Worm (Caenorhabditis elegans): ENCODE data around the gene srh-75.
A peak's percentile ranks its signal among the peaks of the same experiment; 100 is the strongest.

Gene srh-75

DNA sequence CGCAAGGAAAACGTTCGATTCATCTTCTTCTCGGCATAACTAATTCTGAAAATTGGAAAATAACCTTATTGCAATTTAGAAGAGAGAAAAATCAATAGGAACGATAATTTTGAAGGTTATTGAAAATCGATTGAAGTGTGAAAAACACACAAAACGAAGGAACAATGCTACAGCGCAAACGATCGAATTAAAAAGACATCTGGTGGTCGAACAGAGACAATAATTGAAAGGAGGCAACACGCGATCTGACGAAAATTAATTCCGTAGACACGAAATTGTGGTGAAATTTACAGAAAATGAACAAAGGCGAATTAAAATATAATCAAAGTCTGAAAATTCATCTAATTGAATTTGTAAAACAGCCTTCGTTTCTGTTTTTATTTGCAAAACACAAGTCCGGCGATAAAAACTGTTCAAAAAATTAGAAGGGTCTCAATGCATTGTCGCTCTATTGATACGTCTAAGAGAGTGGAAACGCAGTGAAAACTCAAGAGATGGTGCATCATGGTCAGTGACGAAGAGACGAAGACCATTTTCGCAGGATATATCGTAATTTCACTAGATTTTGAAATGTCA is 17.5 kb downstream of the srh-75 start, which contains the start of gene pak-2 (continued):
- TF ChIP-seq hlh-12 (tag; optimal IDR thresholded peaks at IDR 0.05) = no peak
- TF ChIP-seq atf-7 (tag; optimal IDR thresholded peaks at IDR 0.05) = no peak
- TF ChIP-seq akir-1 (GFP tag; optimal IDR thresholded peaks at IDR 0.05) = peak; percentile 64
- TF ChIP-seq dpff-1 (tag; optimal IDR thresholded peaks at IDR 0.05) = no peak
- TF ChIP-seq B0019.2 (GFP tag; conservative IDR thresholded peaks at IDR 0.05) = no peak
- peak; percentile 88 for TF ChIP-seq mcd-1 (GFP tag; IDR thresholded peaks at IDR 0.05)
- TF ChIP-seq bed-1 (GFP tag; IDR thresholded peaks at IDR 0.05) = no peak
- no peak for TF ChIP-seq F52B5.7 (tag; optimal IDR thresholded peaks at IDR 0.05)
- peak; percentile 96 for TF ChIP-seq ceh-100 (GFP tag; IDR thresholded peaks at IDR 0.05)

- TF ChIP-seq ztf-25 (GFP tag; IDR thresholded peaks at IDR 0.05) (no peak), egl-44 (GFP tag; IDR thresholded peaks at IDR 0.05) (no peak), tlf-1 (GFP tag; optimal IDR thresholded peaks at IDR 0.05) (no peak), him-1 (tag; optimal IDR thresholded peaks at IDR 0.05) (no peak), atf-7 (tag; optimal IDR thresholded peaks at IDR 0.05) (no peak), F49E8.2 (tag; optimal IDR thresholded peaks at IDR 0.05; ENCODE audit: insufficient read depth) (no peak), K11D2.4 (GFP tag; IDR thresholded peaks at IDR 0.05) (no peak)
Observed at ce11 chrV:11034748-11035147, 22.2 kb downstream of the srh-75 start, which contains the start of gene pptr-2. TSS of gene pptr-2 (minus strand) at chrV:11034931.

DNA sequence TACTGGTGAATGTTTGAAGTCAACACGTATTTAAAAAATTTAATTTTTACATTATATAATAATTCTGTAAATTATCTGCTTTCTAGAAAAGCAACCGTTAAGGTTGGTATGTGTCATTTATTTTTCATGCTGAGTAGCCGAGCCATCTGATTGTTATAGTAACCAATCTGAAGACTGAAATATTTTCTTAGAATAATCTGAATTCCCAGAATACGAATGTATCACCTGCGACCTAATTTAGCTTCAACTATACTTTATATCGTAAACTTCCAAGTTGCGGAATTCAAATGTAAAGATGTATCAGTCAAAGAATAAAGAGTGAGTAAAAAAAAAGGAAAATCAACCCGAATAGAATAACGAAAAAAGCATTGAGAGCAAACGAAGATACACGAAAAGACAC is 23.7 kb downstream of the srh-75 start:
- TF ChIP-seq B0261.1 (tag; optimal IDR thresholded peaks at IDR 0.05) (no peak), ekl-4 (GFP tag; IDR thresholded peaks at IDR 0.05) (no peak), F39B2.1 (GFP tag; IDR thresholded peaks at IDR 0.05) (no peak), lsl-1 (GFP tag; optimal IDR thresholded peaks at IDR 0.05) (no peak), attf-6 (GFP tag; IDR thresholded peaks at IDR 0.05) (no peak), hrde-1 (tag; optimal IDR thresholded peaks at IDR 0.05; ENCODE audit: borderline replicate concordance) (no peak), mes-4 (tag; optimal IDR thresholded peaks at IDR 0.05) (no peak), hlh-12 (tag; optimal IDR thresholded peaks at IDR 0.05) (no peak), nhr-179 (tag; optimal IDR thresholded peaks at IDR 0.05) (no peak), chd-7 (tag; optimal IDR thresholded peaks at IDR 0.05) (no peak), lsy-27 (tag; optimal IDR thresholded peaks at IDR 0.05; ENCODE audit: borderline replicate concordance, insufficient read depth) (no peak), B0336.3 (GFP tag; IDR thresholded peaks at IDR 0.05) (no peak), F23B12.7 (tag; optimal IDR thresholded peaks at IDR 0.05; ENCODE audit: insufficient read depth) (no peak), hmg-1.2 (GFP tag; IDR thresholded peaks at IDR 0.05) (no peak), ZK185.1 (tag; optimal IDR thresholded peaks at IDR 0.05; ENCODE audit: poor library complexity, severe bottlenecking) (no peak), let-607 (tag; optimal IDR thresholded peaks at IDR 0.05) (no peak), B0019.2 (GFP tag; conservative IDR thresholded peaks at IDR 0.05) (no peak)

DNA sequence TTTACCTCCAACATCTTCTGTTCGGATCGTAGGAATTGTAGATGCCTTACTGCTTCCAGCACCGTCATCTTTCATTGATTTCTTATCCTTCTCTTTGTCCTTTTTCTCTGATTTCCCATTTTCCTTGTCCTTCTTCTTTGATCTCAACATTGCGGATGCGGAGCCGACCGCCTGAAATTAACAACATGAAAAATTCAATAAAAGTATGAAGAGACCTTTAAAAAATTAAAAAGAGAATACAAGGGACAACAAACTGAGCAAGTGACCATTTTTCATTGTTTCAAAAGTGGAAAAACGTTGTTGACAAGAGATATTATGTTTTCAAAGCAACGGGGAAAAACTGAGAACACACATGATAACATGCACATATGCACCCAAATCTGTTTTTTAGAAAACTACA is 26.3 kb downstream of the srh-75 start:
- TF ChIP-seq repo-1 (tag; optimal IDR thresholded peaks at IDR 0.05) (no peak), F52B5.7 (tag; optimal IDR thresholded peaks at IDR 0.05) (no peak), nfya-2 (GFP tag; IDR thresholded peaks at IDR 0.05) (no peak), F55B11.4 (tag; optimal IDR thresholded peaks at IDR 0.05; ENCODE audit: borderline replicate concordance, insufficient read depth) (no peak), cebp-1 (GFP tag; IDR thresholded peaks at IDR 0.05) (no peak), cebp-1 (tag; optimal IDR thresholded peaks at IDR 0.05) (no peak), dox-1 (GFP tag; IDR thresholded peaks at IDR 0.05) (no peak), nhr-27 (tag; optimal IDR thresholded peaks at IDR 0.05) (no peak), unc-130 (GFP tag; optimal IDR thresholded peaks at IDR 0.05) (no peak), snpc-1.3 (tag; optimal IDR thresholded peaks at IDR 0.05; ENCODE audit: insufficient read depth) (no peak), ztf-28 (GFP tag; IDR thresholded peaks at IDR 0.05) (no peak), ztf-6 (GFP tag; IDR thresholded peaks at IDR 0.05) (no peak), nfya-1 (tag; optimal IDR thresholded peaks at IDR 0.05; ENCODE audit: borderline replicate concordance, insufficient read depth) (no peak), somi-1 (GFP tag; optimal IDR thresholded peaks at IDR 0.05) (no peak), mcd-1 (GFP tag; IDR thresholded peaks at IDR 0.05) (no peak), B0336.3 (GFP tag; IDR thresholded peaks at IDR 0.05) (no peak)
